Worm (Caenorhabditis elegans) whole organism, L1 larva: ENCODE data around the gene srd-8.
A peak's percentile ranks its signal among the peaks of the same experiment; 100 is the strongest.

Experiments used
- C16A3.4 ChIP-seq: fragments of 150-350 bp; optimal IDR thresholded peaks from 2 replicates; lab custom pipeline; 2014; ENCODE audit warnings: missing biosample characterization, missing genetic modification characterization
- alr-1 ChIP-seq: fragments of 200-800 bp; sonication (Bioruptor generic); optimal IDR thresholded peaks from 2 replicates; lab custom pipeline; 2018; ENCODE audit warnings: borderline replicate concordance, mild to moderate bottlenecking, missing genetic modification characterization, missing compliant biosample characterization
- aly-2 ChIP-seq: fragments of 150-350 bp; optimal IDR thresholded peaks from 2 replicates; lab custom pipeline; 2014; ENCODE audit warnings: missing biosample characterization, missing genetic modification characterization
- ama-1 ChIP-seq: fragments of 150-350 bp; optimal IDR thresholded peaks from 2 replicates; lab custom pipeline; 2014
- blmp-1 ChIP-seq: fragments of 150-350 bp; optimal IDR thresholded peaks from 2 replicates; lab custom pipeline; 2014; ENCODE audit warnings: missing biosample characterization, missing genetic modification characterization
- ceh-63 ChIP-seq: fragments of 200-800 bp; sonication (Bioruptor generic); optimal IDR thresholded peaks from 2 replicates; lab custom pipeline; 2018; ENCODE audit warnings: mild to moderate bottlenecking, missing genetic modification characterization, missing compliant biosample characterization
- ceh-82 ChIP-seq, 3 experiments: fragments of 150-350 bp in 1 of 3; sonication (generic microtip) in 2 of 3; optimal IDR thresholded peaks; 2 replicates each; lab custom pipeline; 2014 to 2017; ENCODE audit warnings: missing biosample characterization in 3 of 3, missing genetic modification characterization in 3 of 3
- ceh-88 ChIP-seq: fragments of 200-800 bp; sonication (Bioruptor generic); IDR thresholded peaks from 2 replicates; pipeline ENCODE4 v1.3.6; 2022; ENCODE audit warnings: missing genetic modification characterization, missing compliant biosample characterization
- dpl-1 ChIP-seq, 3 experiments: fragments of 150-350 bp in 2 of 3; sonication (generic microtip) in 1 of 3; optimal IDR thresholded peaks; 2 replicates each; lab custom pipeline; 2014 to 2017; ENCODE audit warnings: missing biosample characterization in 3 of 3, missing genetic modification characterization in 3 of 3, missing genetic modification reagents in 3 of 3
- efl-1 ChIP-seq, 4 experiments: fragments of 150-350 bp; optimal IDR thresholded peaks in 3 of 4; peaks in 1 of 4; 1 replicate in 1 of 4; 2 replicates in 3 of 4; lab custom pipeline; 2014; ENCODE audit warnings: missing biosample characterization in 2 of 4, missing genetic modification characterization in 2 of 4, missing genetic modification reagents in 2 of 4
- elt-3 ChIP-seq, 6 experiments: fragments of 150-350 bp in 1 of 6; sonication (generic microtip); optimal IDR thresholded peaks; 2 replicates each; lab custom pipeline; 2017 to 2018; ENCODE audit warnings: missing biosample characterization in 6 of 6, missing genetic modification characterization in 6 of 6, inconsistent platforms in 1 of 6
- fkh-4 ChIP-seq: sonication (generic microtip); optimal IDR thresholded peaks from 2 replicates; lab custom pipeline; 2016; ENCODE audit warnings: missing compliant biosample characterization, missing genetic modification characterization, borderline replicate concordance
- lin-14 ChIP-seq: fragments of 200-800 bp; sonication (Bioruptor generic); optimal IDR thresholded peaks from 2 replicates; lab custom pipeline; 2018; ENCODE audit warnings: mild to moderate bottlenecking, missing genetic modification characterization, moderate library complexity, missing compliant biosample characterization
- lin-15B ChIP-seq: fragments of 150-350 bp; sonication (generic microtip); optimal IDR thresholded peaks from 3 replicates; lab custom pipeline; 2014; ENCODE audit warnings: missing biosample characterization, missing genetic modification characterization
- lin-35 ChIP-seq, 2 experiments: fragments of 150-350 bp; optimal IDR thresholded peaks; 2 replicates each; lab custom pipeline; 2014; ENCODE audit warnings: missing biosample characterization in 2 of 2, missing genetic modification characterization in 2 of 2, missing genetic modification reagents in 2 of 2
- lir-3 ChIP-seq: sonication (generic microtip); optimal IDR thresholded peaks from 2 replicates; lab custom pipeline; 2016; ENCODE audit warnings: mild to moderate bottlenecking, missing genetic modification characterization, moderate library complexity, missing compliant biosample characterization; ENCODE audit not compliant: poor library complexity
- lsy-2 ChIP-seq, 2 experiments: fragments of 150-350 bp; optimal IDR thresholded peaks; 2 replicates each; lab custom pipeline; 2014; ENCODE audit warnings: missing biosample characterization in 2 of 2, missing genetic modification characterization in 2 of 2
- mdl-1 ChIP-seq, 2 experiments: fragments of 150-350 bp; optimal IDR thresholded peaks; 2 replicates each; lab custom pipeline; 2014 to 2017; ENCODE audit warnings: missing biosample characterization in 2 of 2, missing genetic modification characterization in 2 of 2, inconsistent platforms in 1 of 2
- mef-2 ChIP-seq: fragments of 150-350 bp; optimal IDR thresholded peaks from 2 replicates; lab custom pipeline; 2014; ENCODE audit warnings: missing biosample characterization, missing genetic modification characterization
- mep-1 ChIP-seq: fragments of 150-350 bp; optimal IDR thresholded peaks from 2 replicates; lab custom pipeline; 2014; ENCODE audit warnings: missing biosample characterization, missing genetic modification characterization
- nhr-12 ChIP-seq: sonication (generic microtip); optimal IDR thresholded peaks from 2 replicates; lab custom pipeline; 2017; ENCODE audit warnings: missing biosample characterization, missing genetic modification characterization
- nhr-20 ChIP-seq: sonication (generic microtip); optimal IDR thresholded peaks from 2 replicates; lab custom pipeline; 2016; ENCODE audit warnings: mild to moderate bottlenecking, missing genetic modification characterization, missing compliant biosample characterization
- nhr-237 ChIP-seq: fragments of 150-350 bp; optimal IDR thresholded peaks from 2 replicates; lab custom pipeline; 2014; ENCODE audit warnings: missing biosample characterization, missing genetic modification characterization
- nhr-47 ChIP-seq: sonication (generic microtip); optimal IDR thresholded peaks from 2 replicates; lab custom pipeline; 2016; ENCODE audit warnings: mild to moderate bottlenecking, missing genetic modification characterization, moderate library complexity, missing compliant biosample characterization
- nhr-71 ChIP-seq: sonication (generic microtip); optimal IDR thresholded peaks from 2 replicates; lab custom pipeline; 2016; ENCODE audit warnings: mild to moderate bottlenecking, missing genetic modification characterization, moderate library complexity, missing compliant biosample characterization
- nhr-85 ChIP-seq: sonication (generic microtip); peaks from one replicate; lab custom pipeline; 2016; ENCODE audit warnings: missing genetic modification characterization, inconsistent platforms, missing compliant biosample characterization
- nhr-90 ChIP-seq: sonication (generic microtip); optimal IDR thresholded peaks from 2 replicates; lab custom pipeline; 2016; ENCODE audit warnings: mild to moderate bottlenecking, missing genetic modification characterization, missing compliant biosample characterization; ENCODE audit not compliant: poor library complexity
- pax-3 ChIP-seq: fragments of 200-800 bp; sonication (Bioruptor generic); optimal IDR thresholded peaks from 2 replicates; lab custom pipeline; 2018; ENCODE audit warnings: mild to moderate bottlenecking, missing genetic modification characterization, moderate library complexity, missing compliant biosample characterization
- rnt-1 ChIP-seq: sonication (generic microtip); optimal IDR thresholded peaks from 2 replicates; lab custom pipeline; 2016; ENCODE audit warnings: mild to moderate bottlenecking, missing genetic modification characterization, moderate library complexity, missing compliant biosample characterization
- skn-1 ChIP-seq: fragments of 150-350 bp; optimal IDR thresholded peaks from 2 replicates; lab custom pipeline; 2014; ENCODE audit warnings: missing biosample characterization, missing genetic modification characterization
- snpc-4 ChIP-seq: fragments of 150-350 bp; optimal IDR thresholded peaks from 2 replicates; lab custom pipeline; 2014; ENCODE audit warnings: missing biosample characterization, missing genetic modification characterization
- snu-23 ChIP-seq: sonication (generic microtip); optimal IDR thresholded peaks from 2 replicates; lab custom pipeline; 2016; ENCODE audit warnings: missing genetic modification characterization, missing compliant biosample characterization
- sox-4 ChIP-seq: sonication (generic microtip); optimal IDR thresholded peaks from 2 replicates; lab custom pipeline; 2016; ENCODE audit warnings: missing genetic modification characterization, missing compliant biosample characterization
- sptf-1 ChIP-seq: fragments of 150-350 bp; optimal IDR thresholded peaks from 2 replicates; lab custom pipeline; 2014; ENCODE audit warnings: missing biosample characterization, missing genetic modification characterization
- swsn-7 ChIP-seq: sonication (generic microtip); optimal IDR thresholded peaks from 2 replicates; lab custom pipeline; 2016; ENCODE audit warnings: missing genetic modification characterization, missing compliant biosample characterization
- zag-1 ChIP-seq: fragments of 150-350 bp; optimal IDR thresholded peaks from 2 replicates; lab custom pipeline; 2014; ENCODE audit warnings: missing biosample characterization, missing genetic modification characterization
- zip-4 ChIP-seq: fragments of 200-800 bp; sonication (Bioruptor generic); optimal IDR thresholded peaks from 2 replicates; lab custom pipeline; 2018; ENCODE audit warnings: mild to moderate bottlenecking, missing genetic modification characterization, moderate library complexity, missing compliant biosample characterization
- ztf-4 ChIP-seq: fragments of 150-350 bp; optimal IDR thresholded peaks from 2 replicates; lab custom pipeline; 2014; ENCODE audit warnings: missing biosample characterization, missing genetic modification characterization

The srd-8 gene

ce11 chrIV:5665353-5665918 is 20.0 kb upstream of the srd-8 start:
- TF ChIP-seq nhr-71: peak; percentile 63
- peak; percentile 35 for TF ChIP-seq snpc-4 (tag; lab: Kevin White, UChicago)
- TF ChIP-seq mef-2 (tag; lab: Kevin White, UChicago): no peak
- no peak for TF ChIP-seq ceh-88 (GFP tag; lab: Robert Waterston, UW)
- peak in 2 of 6 experiments; percentile 29 to 66 for TF ChIP-seq elt-3 (tag; optimal IDR thresholded peaks at IDR 0.05; lab: Kevin White, UChicago)
- peak; percentile 36 for TF ChIP-seq swsn-7
- TF ChIP-seq rnt-1 (tag; lab: Kevin White, UChicago): peak; percentile 33
- peak; percentile 12 for TF ChIP-seq aly-2 (tag; lab: Kevin White, UChicago)
- TF ChIP-seq nhr-20 (tag; lab: Kevin White, UChicago): peak; percentile 49
- TF ChIP-seq sox-4: no peak
- TF ChIP-seq lin-14 (GFP tag; lab: Kevin White, UChicago): peak; percentile 85
- peak; percentile 17 to 62 for TF ChIP-seq lsy-2 (tag; optimal IDR thresholded peaks at IDR 0.05; lab: Kevin White, UChicago)
- TF ChIP-seq alr-1 (tag; lab: Kevin White, UChicago): no peak
- no peak for TF ChIP-seq fkh-4 (tag; lab: Kevin White, UChicago)
- peak; percentile 63 for TF ChIP-seq snu-23 (GFP tag; lab: Kevin White, UChicago)
- TF ChIP-seq zip-4 (GFP tag; lab: Kevin White, UChicago): peak; percentile 42
- TF ChIP-seq mep-1 (tag; lab: Kevin White, UChicago): peak; percentile 61
- TF ChIP-seq ama-1: peak; percentile 5
- TF ChIP-seq skn-1 (tag; lab: Kevin White, UChicago): no peak
- peak; percentile 1 to 46 (median 27) for TF ChIP-seq dpl-1 (GFP tag; optimal IDR thresholded peaks at IDR 0.05; lab: Kevin White, UChicago)
- TF ChIP-seq nhr-237 (tag; lab: Kevin White, UChicago): peak; percentile 8
- TF ChIP-seq C16A3.4: peak; percentile 11
- TF ChIP-seq lin-35 (GFP tag; optimal IDR thresholded peaks at IDR 0.05; lab: Kevin White, UChicago): peak; percentile 40 to 69
- peak in 1 of 3 experiments; percentile 12 for TF ChIP-seq ceh-82 (tag; optimal IDR thresholded peaks at IDR 0.05; lab: Kevin White, UChicago)
- no peak for TF ChIP-seq nhr-12 (tag; lab: Kevin White, UChicago)
- no peak for TF ChIP-seq zag-1
- TF ChIP-seq lir-3 (tag; lab: Kevin White, UChicago): peak; percentile 8
- TF ChIP-seq efl-1 (optimal IDR thresholded peaks at IDR 0.05; lab: Kevin White, UChicago): peak; percentile 14 to 46
- TF ChIP-seq efl-1 (GFP tag; optimal IDR thresholded peaks at IDR 0.05 in 1 of 2; lab: Kevin White, UChicago): peak in 1 of 2 experiments; percentile 5
- no peak for TF ChIP-seq sptf-1
- no peak for TF ChIP-seq ztf-4 (tag; lab: Kevin White, UChicago)
- peak; percentile 53 for TF ChIP-seq blmp-1
- TF ChIP-seq mdl-1 (tag; optimal IDR thresholded peaks at IDR 0.05; lab: Kevin White, UChicago): peak in 1 of 2 experiments; percentile 54
- peak; percentile 81 for TF ChIP-seq nhr-85 (tag; lab: Kevin White, UChicago)
- TF ChIP-seq ceh-63 (GFP tag; lab: Kevin White, UChicago): no peak
- TF ChIP-seq nhr-47 (tag; lab: Kevin White, UChicago): peak; percentile 5
- TF ChIP-seq, all 84 proteins: peak for 24

ce11 chrIV:5664375-5665004 is 19.1 kb upstream of the srd-8 start, which contains the start of gene bec-1:
TSS of gene bec-1 (minus strand) at chrIV:5664425.
- TF ChIP-seq lin-15B (no peak), pax-3 (tag; lab: Kevin White, UChicago) (no peak), blmp-1 (peak; percentile 19), lin-14 (GFP tag; lab: Kevin White, UChicago) (peak; percentile 1), mep-1 (tag; lab: Kevin White, UChicago) (peak; percentile 2), ceh-88 (GFP tag; lab: Robert Waterston, UW) (no peak), efl-1 (optimal IDR thresholded peaks at IDR 0.05; lab: Kevin White, UChicago) (no peak), efl-1 (GFP tag; optimal IDR thresholded peaks at IDR 0.05 in 1 of 2; lab: Kevin White, UChicago) (peak in 1 of 2 experiments; percentile 72), nhr-90 (tag; lab: Kevin White, UChicago) (no peak)
